Worm (Caenorhabditis elegans): ENCODE measurements around the gene F35H12.6.
"Not testable (repeated sequence)": the region's sequence is repeated elsewhere in the genome, so short reads cannot be mapped to it uniquely, and the experiment has no call there.

F35H12.6 gene

DNA sequence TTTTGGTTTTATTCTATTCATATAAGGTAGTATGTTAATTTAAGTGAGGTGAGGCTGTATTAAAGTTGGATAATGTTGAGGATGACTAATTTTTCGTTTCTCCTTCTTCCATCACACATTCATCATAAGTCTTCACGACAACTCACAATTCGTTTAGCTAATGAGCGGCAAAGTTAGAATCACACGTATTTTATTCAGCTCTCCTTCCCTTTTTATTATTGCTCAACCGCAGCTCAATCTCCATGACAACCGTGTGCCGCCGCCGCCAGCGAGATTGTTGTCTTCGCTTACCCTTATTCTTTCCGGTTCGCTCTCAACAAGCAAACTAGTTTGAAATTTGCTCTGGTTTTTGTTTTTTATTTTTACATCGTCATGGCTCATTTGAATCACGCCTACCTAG lies 32.7 kb upstream of the F35H12.6 start, which contains the start of gene ZC13.2:
Gene ZC13.2 (plus strand): TSS at position 301 of the 400 bp plus-strand sequence.
- TF ChIP-seq cebp-2 (GFP tag; IDR thresholded peaks at IDR 0.05) (no peak), madf-10 (tag; optimal IDR thresholded peaks at IDR 0.05) (no peak), fkh-3 (tag; optimal IDR thresholded peaks at IDR 0.05) (no peak), ztf-22 (GFP tag; optimal IDR thresholded peaks at IDR 0.05) (no peak), tbp1 (GFP tag; optimal IDR thresholded peaks at IDR 0.05) (no peak), ceh-58 (GFP tag; IDR thresholded peaks at IDR 0.05) (no peak), F55B11.4 (tag; optimal IDR thresholded peaks at IDR 0.05; ENCODE audit: borderline replicate concordance, insufficient read depth) (no peak)

DNA sequence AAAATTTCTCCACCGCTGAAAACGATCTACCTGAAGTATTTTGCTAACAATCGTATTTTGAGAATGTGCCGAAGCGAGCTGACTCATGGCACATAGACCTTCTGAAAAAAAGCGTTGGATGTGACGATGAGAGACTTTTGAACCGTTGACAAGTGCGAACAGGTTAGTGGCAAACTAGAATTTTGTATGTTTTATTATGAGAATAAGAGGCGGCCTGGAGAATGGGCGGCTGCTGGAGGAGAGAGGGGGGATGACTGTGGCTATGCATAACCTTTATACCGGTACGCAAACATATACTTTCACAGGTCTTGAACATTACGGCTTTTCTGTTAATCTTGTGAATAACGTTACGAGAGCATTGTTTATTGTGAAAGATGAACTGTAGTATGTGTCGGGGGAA lies 24.8 kb upstream of the F35H12.6 start, which contains the start of gene mam-1:
Gene mam-1 (minus strand): TSS at position 101 of the 400 bp plus-strand sequence.
- TF ChIP-seq let-526 (GFP tag; IDR thresholded peaks at IDR 0.05) (no peak), madf-10 (tag; optimal IDR thresholded peaks at IDR 0.05) (no peak), aptf-2 (GFP tag; conservative IDR thresholded peaks at IDR 0.05) (no peak), Y67H2A.10 (GFP tag; conservative IDR thresholded peaks at IDR 0.05) (no peak), attf-3 (GFP tag; conservative IDR thresholded peaks at IDR 0.05) (no peak), let-607 (tag; optimal IDR thresholded peaks at IDR 0.05) (no peak), hmg-20 (GFP tag; IDR thresholded peaks at IDR 0.05) (no peak), Y95B8A.8 (GFP tag; IDR thresholded peaks at IDR 0.05) (no peak), ztf-18 (tag; optimal IDR thresholded peaks at IDR 0.05) (no peak)

DNA sequence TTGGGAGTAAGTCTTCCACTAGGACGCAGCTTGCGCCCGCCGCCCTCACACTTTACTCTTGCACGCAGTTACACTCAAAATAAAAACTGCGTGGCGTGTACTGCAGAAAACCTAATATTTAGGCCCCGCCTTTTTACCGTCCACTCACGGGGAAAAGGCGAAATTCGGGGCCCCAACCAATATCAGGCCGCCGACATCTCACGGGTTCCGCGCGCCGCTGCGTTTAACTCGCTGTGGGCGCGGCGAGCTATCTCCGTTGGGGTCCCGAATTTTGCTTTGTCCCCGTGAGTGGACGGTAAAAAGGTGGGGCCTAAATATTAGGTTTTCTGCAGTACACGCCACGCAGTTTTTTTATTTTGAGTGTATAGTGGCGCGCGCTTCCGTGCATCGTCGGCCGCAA lies 20.6 kb upstream of the F35H12.6 start:
- not testable (repeated sequence) for TF ChIP-seq snpc-4 (GFP tag; optimal IDR thresholded peaks at IDR 0.05)
- peak in 1 of 4 experiments; percentile 83 for TF ChIP-seq snpc-4 (tag; optimal IDR thresholded peaks at IDR 0.05)
- 0 out of 2 replicates have a peak, but pooled peaks have one; percentile 76 for TF ChIP-seq F37B4.10 (GFP tag; IDR thresholded peaks at IDR 0.05)

DNA sequence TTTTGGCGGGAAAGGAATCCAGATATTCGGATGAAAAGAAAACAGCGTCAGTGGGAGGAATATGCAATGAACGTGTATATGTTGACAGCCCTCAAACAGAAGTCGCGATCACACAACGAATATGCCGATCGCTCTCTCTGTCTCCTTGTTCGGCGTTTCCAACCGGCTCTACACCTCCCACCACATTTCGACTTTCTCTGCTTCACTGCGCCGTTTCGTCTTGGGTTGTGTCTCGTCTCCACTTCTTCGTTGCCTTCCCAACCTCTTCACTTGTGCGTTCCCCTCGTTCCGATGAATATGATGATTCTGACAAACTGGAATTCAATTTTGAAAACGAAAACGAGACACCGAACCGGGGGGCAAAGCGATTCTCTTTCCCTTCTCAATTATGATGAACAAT lies 15.1 kb upstream of the F35H12.6 start, which contains the start of gene mab-7:
Gene mab-7 (minus strand): TSS at position 101 of the 400 bp plus-strand sequence.
- TF ChIP-seq Y53G8AR.9 (GFP tag; conservative IDR thresholded peaks at IDR 0.05), result no peak
- no peak for TF ChIP-seq hlh-12 (tag; optimal IDR thresholded peaks at IDR 0.05)
- TF ChIP-seq pbrm-1 (GFP tag; IDR thresholded peaks at IDR 0.05), result no peak
- no peak for TF ChIP-seq madf-10 (tag; optimal IDR thresholded peaks at IDR 0.05)
- no peak for TF ChIP-seq die-1 (tag; optimal IDR thresholded peaks at IDR 0.05)
- TF ChIP-seq F49E8.2 (tag; optimal IDR thresholded peaks at IDR 0.05; ENCODE audit: insufficient read depth), result no peak
- no peak for TF ChIP-seq ztf-26 (tag; optimal IDR thresholded peaks at IDR 0.05)
- TF ChIP-seq hmg-20 (GFP tag; IDR thresholded peaks at IDR 0.05), result no peak
- no peak for TF ChIP-seq nhr-80 (tag; optimal IDR thresholded peaks at IDR 0.05)
- no peak for TF ChIP-seq F57A8.1 (GFP tag; optimal IDR thresholded peaks at IDR 0.05)
- TF ChIP-seq ccch-3 (GFP tag; optimal IDR thresholded peaks at IDR 0.05), result no peak
- no peak for TF ChIP-seq atf-7 (tag; optimal IDR thresholded peaks at IDR 0.05)
- TF ChIP-seq Y56A3A.18 (GFP tag; IDR thresholded peaks at IDR 0.05), result no peak
- no peak for TF ChIP-seq repo-1 (tag; optimal IDR thresholded peaks at IDR 0.05)
- TF ChIP-seq C17E4.6 (GFP tag; IDR thresholded peaks at IDR 0.05), result no peak
- TF ChIP-seq snpc-1.3 (tag; optimal IDR thresholded peaks at IDR 0.05; ENCODE audit: insufficient read depth), result no peak
- TF ChIP-seq egl-44 (GFP tag; IDR thresholded peaks at IDR 0.05), result no peak

DNA sequence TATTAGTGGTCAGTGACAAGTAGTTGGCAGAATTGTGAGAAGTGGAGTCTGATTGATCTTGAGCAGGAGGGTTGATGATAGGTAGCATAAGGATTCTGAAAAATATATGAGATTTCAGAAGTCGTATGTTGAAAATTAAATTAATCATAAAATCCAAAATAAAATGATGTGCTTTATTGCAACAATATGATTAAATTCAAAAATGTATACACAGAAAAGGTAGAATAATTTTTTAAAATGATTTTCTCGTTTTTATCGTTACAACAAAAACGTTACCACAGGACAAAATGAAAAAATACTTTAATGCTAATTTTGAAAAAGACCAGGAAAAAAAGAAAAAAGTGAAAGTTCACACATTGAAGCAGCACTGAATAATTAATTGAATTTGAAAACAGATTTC lies 10.6 kb upstream of the F35H12.6 start, which contains the start of gene ZC13.10:
Gene ZC13.10 (minus strand): TSS at position 101 of the 400 bp plus-strand sequence.
- no peak for TF ChIP-seq egrh-3 (GFP tag; IDR thresholded peaks at IDR 0.05)
- no peak for TF ChIP-seq C17E4.6 (GFP tag; IDR thresholded peaks at IDR 0.05)
- no peak for TF ChIP-seq aptf-2 (GFP tag; conservative IDR thresholded peaks at IDR 0.05)
- TF ChIP-seq F49E8.2 (tag; optimal IDR thresholded peaks at IDR 0.05; ENCODE audit: insufficient read depth), result no peak
- TF ChIP-seq zim-3 (tag; optimal IDR thresholded peaks at IDR 0.05), result no peak
- no peak for TF ChIP-seq F39B2.1 (GFP tag; IDR thresholded peaks at IDR 0.05)
- TF ChIP-seq lag-1 (GFP tag; IDR thresholded peaks at IDR 0.05), result no peak
- no peak for TF ChIP-seq ceh-100 (GFP tag; IDR thresholded peaks at IDR 0.05)
- TF ChIP-seq tlf-1 (GFP tag; optimal IDR thresholded peaks at IDR 0.05), result no peak
- no peak for TF ChIP-seq F52B5.7 (tag; optimal IDR thresholded peaks at IDR 0.05)
- no peak for TF ChIP-seq zfh-2 (GFP tag; conservative IDR thresholded peaks at IDR 0.05)
- TF ChIP-seq hmg-20 (GFP tag; IDR thresholded peaks at IDR 0.05), result no peak
- no peak for TF ChIP-seq madf-3 (GFP tag; IDR thresholded peaks at IDR 0.05)

Data from whole organism, young adult.